Worm (Caenorhabditis elegans) whole organism, young adult: ENCODE measurements around the gene arrd-11.

Experiments
- B0019.2 ChIP-seq: fragments of 200-800 bp; sonication (Bioruptor generic); conservative IDR thresholded peaks from 2 replicates; pipeline ENCODE4 v1.3.6; 2022; ENCODE audit warnings: missing genetic modification reagents, missing genetic modification characterization, missing compliant biosample characterization
- B0336.3 ChIP-seq: fragments of 200-800 bp; sonication (Bioruptor generic); IDR thresholded peaks from 2 replicates; pipeline ENCODE4 v1.3.6; 2022; ENCODE audit warnings: missing genetic modification characterization, missing compliant biosample characterization
- D2030.7 ChIP-seq: fragments of 200-800 bp; sonication (Bioruptor generic); IDR thresholded peaks from 2 replicates; pipeline ENCODE4 v1.3.6; 2022; ENCODE audit warnings: missing genetic modification reagents, missing genetic modification characterization, missing compliant biosample characterization
- F10E7.11 ChIP-seq: sonication (generic microtip); optimal IDR thresholded peaks from 2 replicates; lab custom pipeline; 2017; ENCODE audit warnings: mild to moderate bottlenecking, missing genetic modification characterization, moderate library complexity, missing compliant biosample characterization
- F23B12.7 ChIP-seq: sonication (generic microtip); optimal IDR thresholded peaks from 2 replicates; lab custom pipeline; 2017; ENCODE audit warnings: missing genetic modification characterization, mild to moderate bottlenecking, missing compliant biosample characterization, antibody characterized with exemption, moderate library complexity; ENCODE audit not compliant: insufficient read depth
- F37B4.10 ChIP-seq: fragments of 200-800 bp; sonication (Bioruptor generic); IDR thresholded peaks from 2 replicates; pipeline ENCODE4 v1.3.6; 2022; ENCODE audit warnings: missing genetic modification characterization, missing compliant biosample characterization
- F39B2.1 ChIP-seq: fragments of 200-800 bp; sonication (Bioruptor generic); IDR thresholded peaks from 2 replicates; pipeline ENCODE4 v1.3.6; 2022; ENCODE audit warnings: missing genetic modification reagents, missing genetic modification characterization, missing compliant biosample characterization
- F49E8.2 ChIP-seq: sonication (generic microtip); optimal IDR thresholded peaks from 3 replicates; lab custom pipeline; 2017; ENCODE audit warnings: missing genetic modification characterization, mild to moderate bottlenecking, missing compliant biosample characterization, antibody characterized with exemption, moderate library complexity; ENCODE audit not compliant: insufficient read depth
- F52B5.7 ChIP-seq: sonication (generic microtip); optimal IDR thresholded peaks from 2 replicates; lab custom pipeline; 2016; ENCODE audit warnings: mild to moderate bottlenecking, missing genetic modification characterization, missing compliant biosample characterization
- Y79H2A.3 ChIP-seq: fragments of 200-800 bp; sonication (Bioruptor generic); conservative IDR thresholded peaks from 2 replicates; pipeline ENCODE4 v1.3.6; 2022; ENCODE audit warnings: missing genetic modification reagents, missing genetic modification characterization, missing compliant biosample characterization
- akir-1 ChIP-seq: fragments of 200-800 bp; sonication (Bioruptor generic); optimal IDR thresholded peaks from 2 replicates; lab custom pipeline; 2018; ENCODE audit warnings: mild to moderate bottlenecking, missing genetic modification characterization, moderate library complexity, missing compliant biosample characterization
- bed-1 ChIP-seq: fragments of 200-800 bp; sonication (Bioruptor generic); IDR thresholded peaks from 2 replicates; pipeline ENCODE4 v1.3.6; 2022; ENCODE audit warnings: missing genetic modification reagents, missing genetic modification characterization, missing compliant biosample characterization
- bed-2 ChIP-seq: fragments of 200-800 bp; sonication (Bioruptor generic); IDR thresholded peaks from 2 replicates; pipeline ENCODE4 v1.3.6; 2022; ENCODE audit warnings: missing genetic modification reagents, missing genetic modification characterization, missing compliant biosample characterization
- cebp-2 ChIP-seq: fragments of 200-800 bp; sonication (Bioruptor generic); IDR thresholded peaks from 2 replicates; pipeline ENCODE4 v1.3.6; 2022; ENCODE audit warnings: missing genetic modification characterization, missing compliant biosample characterization
- ceh-91 ChIP-seq: fragments of 200-800 bp; sonication (Bioruptor generic); IDR thresholded peaks from 2 replicates; pipeline ENCODE4 v1.3.6; 2022; ENCODE audit warnings: missing genetic modification reagents, missing genetic modification characterization, missing compliant biosample characterization
- dox-1 ChIP-seq: fragments of 200-800 bp; sonication (Bioruptor generic); IDR thresholded peaks from 2 replicates; pipeline ENCODE4 v1.3.6; 2022; ENCODE audit warnings: missing genetic modification reagents, missing genetic modification characterization, missing compliant biosample characterization
- dpl-1 ChIP-seq: fragments of 150-350 bp; optimal IDR thresholded peaks from 2 replicates; lab custom pipeline; 2014; ENCODE audit warnings: missing biosample characterization, missing genetic modification reagents, missing genetic modification characterization
- efl-1 ChIP-seq: fragments of 150-350 bp; optimal IDR thresholded peaks from 2 replicates; lab custom pipeline; 2014; ENCODE audit warnings: missing biosample characterization, missing genetic modification reagents, missing genetic modification characterization
- egl-18 ChIP-seq: fragments of 200-800 bp; sonication (Bioruptor generic); IDR thresholded peaks from 2 replicates; pipeline ENCODE4 v1.3.6; 2022; ENCODE audit warnings: missing genetic modification reagents, missing genetic modification characterization, missing compliant biosample characterization
- egrh-3 ChIP-seq: fragments of 200-800 bp; sonication (Bioruptor generic); IDR thresholded peaks from 2 replicates; pipeline ENCODE4 v1.3.6; 2022; ENCODE audit warnings: missing genetic modification reagents, missing genetic modification characterization, missing compliant biosample characterization
- ekl-4 ChIP-seq: fragments of 200-800 bp; sonication (Bioruptor generic); IDR thresholded peaks from 2 replicates; pipeline ENCODE4 v1.3.6; 2022; ENCODE audit warnings: missing genetic modification reagents, missing genetic modification characterization, missing compliant biosample characterization
- ets-4 ChIP-seq: fragments of 200-800 bp; sonication (Bioruptor generic); optimal IDR thresholded peaks from 2 replicates; lab custom pipeline; 2018; ENCODE audit warnings: mild to moderate bottlenecking, missing genetic modification characterization, missing compliant biosample characterization
- gei-17 ChIP-seq: fragments of 200-800 bp; sonication (Bioruptor generic); optimal IDR thresholded peaks from 2 replicates; lab custom pipeline; 2018; ENCODE audit warnings: mild to moderate bottlenecking, missing genetic modification characterization, missing compliant biosample characterization
- hlh-12 ChIP-seq: sonication (generic microtip); optimal IDR thresholded peaks from 2 replicates; lab custom pipeline; 2016; ENCODE audit warnings: missing genetic modification characterization, missing compliant biosample characterization
- lag-1 ChIP-seq: fragments of 200-800 bp; sonication (Bioruptor generic); IDR thresholded peaks from 2 replicates; pipeline ENCODE4 v1.3.6; 2022; ENCODE audit warnings: missing genetic modification reagents, missing genetic modification characterization, missing compliant biosample characterization
- let-526 ChIP-seq: fragments of 200-800 bp; sonication (Bioruptor generic); IDR thresholded peaks from 2 replicates; pipeline ENCODE4 v1.3.6; 2022; ENCODE audit warnings: missing genetic modification reagents, missing genetic modification characterization, missing compliant biosample characterization
- lin-26 ChIP-seq: fragments of 200-800 bp; sonication (Bioruptor generic); IDR thresholded peaks from 2 replicates; pipeline ENCODE4 v1.3.6; 2022; ENCODE audit warnings: missing genetic modification reagents, missing genetic modification characterization, missing compliant biosample characterization
- lin-54 ChIP-seq: fragments of 200-800 bp; sonication (Bioruptor generic); optimal IDR thresholded peaks from 2 replicates; lab custom pipeline; 2018; ENCODE audit warnings: mild to moderate bottlenecking, missing genetic modification characterization, missing compliant biosample characterization
- lsl-1 ChIP-seq: fragments of 200-800 bp; sonication (Bioruptor generic); optimal IDR thresholded peaks from 2 replicates; lab custom pipeline; 2018; ENCODE audit warnings: mild to moderate bottlenecking, missing genetic modification characterization, moderate library complexity, missing compliant biosample characterization
- lsy-27 ChIP-seq: sonication (generic microtip); optimal IDR thresholded peaks from 2 replicates; lab custom pipeline; 2017; ENCODE audit warnings: missing genetic modification characterization, mild to moderate bottlenecking, missing compliant biosample characterization, antibody characterized with exemption, missing genotype, borderline replicate concordance; ENCODE audit not compliant: insufficient read depth
- madf-10 ChIP-seq: sonication (generic microtip); optimal IDR thresholded peaks from 2 replicates; lab custom pipeline; 2016; ENCODE audit warnings: mild to moderate bottlenecking, missing genetic modification characterization, missing compliant biosample characterization
- madf-6 ChIP-seq: fragments of 200-800 bp; sonication (Bioruptor generic); IDR thresholded peaks from 2 replicates; pipeline ENCODE4 v1.3.6; 2022; ENCODE audit warnings: missing genetic modification reagents, missing genetic modification characterization, missing compliant biosample characterization
- mes-4 ChIP-seq: sonication (generic microtip); optimal IDR thresholded peaks from 2 replicates; lab custom pipeline; 2016; ENCODE audit warnings: missing genotype, missing genetic modification characterization, missing compliant biosample characterization
- mxl-1 ChIP-seq: sonication (generic microtip); optimal IDR thresholded peaks from 2 replicates; lab custom pipeline; 2016; ENCODE audit warnings: missing genetic modification characterization, missing compliant biosample characterization
- nfya-1 ChIP-seq: sonication (generic microtip); optimal IDR thresholded peaks from 2 replicates; lab custom pipeline; 2017; ENCODE audit warnings: antibody characterized with exemption, missing compliant biosample characterization, missing genetic modification characterization, borderline replicate concordance; ENCODE audit not compliant: insufficient read depth
- nhr-120 ChIP-seq: fragments of 200-800 bp; sonication (Bioruptor generic); IDR thresholded peaks from 2 replicates; pipeline ENCODE4 v1.3.6; 2022; ENCODE audit warnings: missing genetic modification characterization, missing compliant biosample characterization
- nhr-179 ChIP-seq: sonication (generic microtip); optimal IDR thresholded peaks from 2 replicates; lab custom pipeline; 2016; ENCODE audit warnings: mild to moderate bottlenecking, missing genetic modification characterization, missing compliant biosample characterization
- sdz-38 ChIP-seq: sonication (generic microtip); optimal IDR thresholded peaks from 2 replicates; lab custom pipeline; 2016; ENCODE audit warnings: missing genotype, missing genetic modification characterization, missing compliant biosample characterization
- snpc-1.1 ChIP-seq: sonication (generic microtip); optimal IDR thresholded peaks from 2 replicates; lab custom pipeline; 2017; ENCODE audit warnings: missing genetic modification characterization, mild to moderate bottlenecking, missing compliant biosample characterization, antibody characterized with exemption, moderate library complexity, missing genotype, missing genetic modification reagents; ENCODE audit not compliant: insufficient read depth
- snpc-1.3 ChIP-seq: sonication (generic microtip); optimal IDR thresholded peaks from 2 replicates; lab custom pipeline; 2017; ENCODE audit warnings: missing genetic modification characterization, mild to moderate bottlenecking, missing compliant biosample characterization, antibody characterized with exemption, moderate library complexity, missing genotype, missing genetic modification reagents; ENCODE audit not compliant: insufficient read depth
- snpc-3.4 ChIP-seq: sonication (generic microtip); optimal IDR thresholded peaks from 2 replicates; lab custom pipeline; 2017; ENCODE audit warnings: missing genetic modification characterization, mild to moderate bottlenecking, missing compliant biosample characterization, antibody characterized with exemption, moderate library complexity, missing genotype, missing genetic modification reagents
- snpc-4 ChIP-seq, 5 experiments: fragments of 150-350 bp in 1 of 5; sonication (generic microtip) in 4 of 5; optimal IDR thresholded peaks; 2 replicates each; lab custom pipeline; 2014 to 2018; ENCODE audit warnings: missing genetic modification characterization in 5 of 5, missing biosample characterization in 3 of 5, antibody characterized with exemption in 2 of 5, mild to moderate bottlenecking in 2 of 5, missing compliant biosample characterization in 2 of 5, missing genotype in 2 of 5, moderate library complexity in 2 of 5, missing genetic modification reagents in 1 of 5
- somi-1 ChIP-seq: fragments of 200-800 bp; sonication (Bioruptor generic); optimal IDR thresholded peaks from 2 replicates; lab custom pipeline; 2018; ENCODE audit warnings: mild to moderate bottlenecking, missing genetic modification characterization, missing compliant biosample characterization
- tbp1 ChIP-seq: fragments of 200-800 bp; sonication (Bioruptor generic); optimal IDR thresholded peaks from 2 replicates; lab custom pipeline; 2018; ENCODE audit warnings: mild to moderate bottlenecking, missing genetic modification characterization, missing compliant biosample characterization
- unc-130 ChIP-seq: sonication (generic microtip); optimal IDR thresholded peaks from 2 replicates; lab custom pipeline; 2016; ENCODE audit warnings: missing genetic modification reagents, missing genetic modification characterization, missing compliant biosample characterization
- zfh-2 ChIP-seq: fragments of 200-800 bp; sonication (Bioruptor generic); conservative IDR thresholded peaks from 2 replicates; pipeline ENCODE4 v1.3.6; 2022; ENCODE audit warnings: missing genetic modification reagents, missing genetic modification characterization, missing compliant biosample characterization
- ztf-26 ChIP-seq: sonication (generic microtip); optimal IDR thresholded peaks from 2 replicates; lab custom pipeline; 2017; ENCODE audit warnings: missing genetic modification characterization, missing compliant biosample characterization
- ztf-3 ChIP-seq: fragments of 200-800 bp; sonication (Bioruptor generic); optimal IDR thresholded peaks from 2 replicates; lab custom pipeline; 2018; ENCODE audit warnings: mild to moderate bottlenecking, missing genetic modification characterization, missing compliant biosample characterization

arrd-11 gene

DNA sequence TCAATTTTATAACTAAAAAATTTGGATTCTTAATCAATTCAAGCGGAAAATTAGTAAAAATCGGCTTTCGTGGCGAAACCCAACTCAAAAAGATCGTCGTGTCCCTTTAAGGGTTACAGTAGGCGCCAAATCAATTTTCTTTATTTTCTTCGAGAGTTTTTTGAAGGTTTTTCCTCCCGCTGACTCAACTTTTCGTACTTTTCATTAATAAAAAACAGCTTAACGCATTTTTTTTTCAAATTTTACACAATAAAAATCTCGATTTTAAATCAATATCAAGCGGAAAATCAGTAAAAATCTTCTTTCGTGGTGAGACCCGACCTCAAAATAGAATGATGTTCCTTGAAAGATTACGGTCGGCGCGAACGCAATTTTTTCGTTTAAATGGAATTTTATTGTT, 31.1 kb upstream of the arrd-11 start:
- TF ChIP-seq dox-1 (peak; percentile 57), nfya-1 (no peak), ekl-4 (0 out of 2 replicates have a peak, but pooled peaks have one; percentile 38), F39B2.1 (GFP tag; lab: Robert Waterston, UW) (no peak), dpl-1 (GFP tag; lab: Kevin White, UChicago) (peak; percentile 12), lsl-1 (GFP tag; lab: Kevin White, UChicago) (peak; percentile 98), Y79H2A.3 (no peak), B0019.2 (GFP tag; lab: Robert Waterston, UW) (no peak), F52B5.7 (no peak), lin-26 (GFP tag; lab: Robert Waterston, UW) (no peak), D2030.7 (peak; percentile 66; the same call in 1 of the 2 replicates), lag-1 (GFP tag; lab: Robert Waterston, UW) (no peak), snpc-4 (GFP tag; optimal IDR thresholded peaks at IDR 0.05; lab: Kevin White, UChicago) (no peak), snpc-4 (tag; optimal IDR thresholded peaks at IDR 0.05; lab: Kevin White, UChicago) (peak in 1 of 4 experiments; percentile 41), hlh-12 (tag; lab: Kevin White, UChicago) (no peak), ztf-26 (tag; lab: Kevin White, UChicago) (no peak), zfh-2 (GFP tag; lab: Robert Waterston, UW) (no peak), sdz-38 (tag; lab: Kevin White, UChicago) (no peak), ets-4 (no peak), snpc-3.4 (tag; lab: Kevin White, UChicago) (peak; percentile 18), F23B12.7 (no peak), madf-10 (no peak), lin-54 (GFP tag; lab: Kevin White, UChicago) (peak; percentile 64), snpc-1.3 (tag; lab: Kevin White, UChicago) (no peak), gei-17 (GFP tag; lab: Kevin White, UChicago) (no peak), madf-6 (GFP tag; lab: Robert Waterston, UW) (peak; percentile 92), let-526 (GFP tag; lab: Robert Waterston, UW) (no peak), F37B4.10 (GFP tag; lab: Robert Waterston, UW) (no peak), egrh-3 (no peak), mes-4 (tag; lab: Kevin White, UChicago) (no peak), nhr-120 (GFP tag; lab: Robert Waterston, UW) (no peak), egl-18 (GFP tag; lab: Robert Waterston, UW) (no peak), bed-2 (no peak), F10E7.11 (tag; lab: Kevin White, UChicago) (no peak), somi-1 (GFP tag; lab: Kevin White, UChicago) (no peak), F49E8.2 (no peak), efl-1 (GFP tag; lab: Kevin White, UChicago) (peak; percentile 79), B0336.3 (0 out of 2 replicates have a peak, but pooled peaks have one; percentile 22), nhr-179 (tag; lab: Kevin White, UChicago) (no peak), unc-130 (GFP tag; lab: Kevin White, UChicago) (peak; percentile 40), lsy-27 (tag; lab: Kevin White, UChicago) (no peak), tbp1 (GFP tag; lab: Kevin White, UChicago) (no peak), bed-1 (GFP tag; lab: Robert Waterston, UW) (no peak), akir-1 (GFP tag; lab: Kevin White, UChicago) (no peak), mxl-1 (no peak), cebp-2 (GFP tag; lab: Robert Waterston, UW) (no peak), ztf-3 (GFP tag; lab: Kevin White, UChicago) (no peak), snpc-1.1 (tag; lab: Kevin White, UChicago) (no peak), ceh-91 (GFP tag; lab: Robert Waterston, UW) (peak; percentile 55)
